Worm (Caenorhabditis elegans): ENCODE measurements around the gene H06H21.37.

The H06H21.37 gene

ce11 chrIV:4802494-4802893, 7.3 kb downstream of the H06H21.37 start, which contains the start of gene dpf-7:
dpf-7 (minus strand) TSS chrIV:4802594.
- TF ChIP-seq pes-1 (GFP tag; IDR thresholded peaks at IDR 0.05) (no peak), hmg-4 (GFP tag; optimal IDR thresholded peaks at IDR 0.05) (no peak), aly-1 (tag; optimal IDR thresholded peaks at IDR 0.05) (no peak), ceh-13 (GFP tag; optimal IDR thresholded peaks at IDR 0.05) (no peak), F13C5.2 (tag; optimal IDR thresholded peaks at IDR 0.05) (no peak), ama-1 (optimal IDR thresholded peaks at IDR 0.05) (no peak), ceh-36 (tag; optimal IDR thresholded peaks at IDR 0.05) (no peak), tra-4 (tag; optimal IDR thresholded peaks at IDR 0.05) (no peak), hnd-1 (tag; optimal IDR thresholded peaks at IDR 0.05) (no peak), hmbx-1 (tag; optimal IDR thresholded peaks at IDR 0.05) (no peak), ets-7 (tag; optimal IDR thresholded peaks at IDR 0.05) (no peak)

- TF ChIP-seq tbx-11 (GFP tag; IDR thresholded peaks at IDR 0.05) (no peak), ama-1 (optimal IDR thresholded peaks at IDR 0.05) (no peak), scrt-1 (GFP tag; IDR thresholded peaks at IDR 0.05) (no peak), hnd-1 (tag; optimal IDR thresholded peaks at IDR 0.05) (no peak), aly-1 (tag; optimal IDR thresholded peaks at IDR 0.05) (no peak)
Observed at ce11 chrIV:4799114-4799513, 10.7 kb downstream of the H06H21.37 start, which contains the start of gene eor-1. eor-1 (minus strand) TSS chrIV:4799178.

ce11 chrIV:4795111-4795510, 14.7 kb downstream of the H06H21.37 start:
- TF ChIP-seq ama-1 (optimal IDR thresholded peaks at IDR 0.05) (no peak), tbx-37 (GFP tag; conservative IDR thresholded peaks at IDR 0.05) (no peak), tbx-11 (GFP tag; IDR thresholded peaks at IDR 0.05) (no peak), hnd-1 (tag; optimal IDR thresholded peaks at IDR 0.05) (no peak), tra-4 (tag; optimal IDR thresholded peaks at IDR 0.05) (no peak), flt-1 (GFP tag; IDR thresholded peaks at IDR 0.05) (no peak), pes-1 (GFP tag; IDR thresholded peaks at IDR 0.05) (no peak), hmg-4 (GFP tag; optimal IDR thresholded peaks at IDR 0.05) (no peak), aly-1 (tag; optimal IDR thresholded peaks at IDR 0.05) (no peak), hmbx-1 (tag; optimal IDR thresholded peaks at IDR 0.05) (no peak), B0310.2 (tag; optimal IDR thresholded peaks at IDR 0.05) (no peak), sea-1 (GFP tag; conservative IDR thresholded peaks at IDR 0.05) (no peak)

- TF ChIP-seq tra-4 (tag; optimal IDR thresholded peaks at IDR 0.05): no peak
Observed at ce11 chrIV:4789445-4789844, 20.3 kb downstream of the H06H21.37 start, which contains the start of gene R11E3.1. R11E3.1 (plus strand) TSS chrIV:4789745.

- no peak for TF ChIP-seq tbx-37 (GFP tag; conservative IDR thresholded peaks at IDR 0.05)
- no peak for TF ChIP-seq ceh-36 (tag; optimal IDR thresholded peaks at IDR 0.05)
- no peak for TF ChIP-seq B0310.2 (tag; optimal IDR thresholded peaks at IDR 0.05)
- TF ChIP-seq tbx-11 (GFP tag; IDR thresholded peaks at IDR 0.05): no peak
- no peak for TF ChIP-seq hmbx-1 (tag; optimal IDR thresholded peaks at IDR 0.05)
- no peak for TF ChIP-seq pes-1 (GFP tag; IDR thresholded peaks at IDR 0.05)
- TF ChIP-seq tra-4 (tag; optimal IDR thresholded peaks at IDR 0.05): no peak
- no peak for TF ChIP-seq scrt-1 (GFP tag; IDR thresholded peaks at IDR 0.05)
- TF ChIP-seq F13C5.2 (tag; optimal IDR thresholded peaks at IDR 0.05): no peak
- no peak for TF ChIP-seq hnd-1 (tag; optimal IDR thresholded peaks at IDR 0.05)
- TF ChIP-seq sea-1 (GFP tag; conservative IDR thresholded peaks at IDR 0.05): no peak
- no peak for TF ChIP-seq ceh-13 (GFP tag; optimal IDR thresholded peaks at IDR 0.05)
Observed at ce11 chrIV:4788332-4788731, 21.4 kb downstream of the H06H21.37 start, which contains the start of gene nhr-104. nhr-104 (minus strand) TSS chrIV:4788692.

ce11 chrIV:4781123-4781522, 28.7 kb downstream of the H06H21.37 start:
- TF ChIP-seq sea-1 (GFP tag; conservative IDR thresholded peaks at IDR 0.05): no peak
- no peak for TF ChIP-seq ets-7 (tag; optimal IDR thresholded peaks at IDR 0.05)
- TF ChIP-seq hmbx-1 (tag; optimal IDR thresholded peaks at IDR 0.05): no peak
- TF ChIP-seq F13C5.2 (tag; optimal IDR thresholded peaks at IDR 0.05): peak; percentile 18
- peak; percentile 55 for TF ChIP-seq hmg-4 (GFP tag; optimal IDR thresholded peaks at IDR 0.05)
- TF ChIP-seq scrt-1 (GFP tag; IDR thresholded peaks at IDR 0.05): no peak
- TF ChIP-seq tbx-37 (GFP tag; conservative IDR thresholded peaks at IDR 0.05): no peak
- no peak for TF ChIP-seq B0310.2 (tag; optimal IDR thresholded peaks at IDR 0.05)
- no peak for TF ChIP-seq tbx-11 (GFP tag; IDR thresholded peaks at IDR 0.05)
- TF ChIP-seq flt-1 (GFP tag; IDR thresholded peaks at IDR 0.05): no peak
- TF ChIP-seq ama-1 (optimal IDR thresholded peaks at IDR 0.05): no peak

ce11 chrIV:4780129-4780528, 29.6 kb downstream of the H06H21.37 start, which contains the start of gene set-15:
set-15 (minus strand) TSS chrIV:4780229.
- TF ChIP-seq sea-1 (GFP tag; conservative IDR thresholded peaks at IDR 0.05) (no peak), scrt-1 (GFP tag; IDR thresholded peaks at IDR 0.05) (no peak), ceh-13 (GFP tag; optimal IDR thresholded peaks at IDR 0.05) (no peak), ama-1 (optimal IDR thresholded peaks at IDR 0.05) (no peak), pes-1 (GFP tag; IDR thresholded peaks at IDR 0.05) (no peak), tra-4 (tag; optimal IDR thresholded peaks at IDR 0.05) (no peak), hnd-1 (tag; optimal IDR thresholded peaks at IDR 0.05) (no peak), hmg-4 (GFP tag; optimal IDR thresholded peaks at IDR 0.05) (no peak), F13C5.2 (tag; optimal IDR thresholded peaks at IDR 0.05) (no peak), aly-1 (tag; optimal IDR thresholded peaks at IDR 0.05) (no peak), ceh-36 (tag; optimal IDR thresholded peaks at IDR 0.05) (no peak), tbx-11 (GFP tag; IDR thresholded peaks at IDR 0.05) (no peak)

ce11 chrIV:4776501-4776900, 33.3 kb downstream of the H06H21.37 start:
- TF ChIP-seq tbx-37 (GFP tag; conservative IDR thresholded peaks at IDR 0.05): no peak
- TF ChIP-seq ama-1 (optimal IDR thresholded peaks at IDR 0.05): no peak
- TF ChIP-seq aly-1 (tag; optimal IDR thresholded peaks at IDR 0.05): no peak
- no peak for TF ChIP-seq tra-4 (tag; optimal IDR thresholded peaks at IDR 0.05)
- no peak for TF ChIP-seq flt-1 (GFP tag; IDR thresholded peaks at IDR 0.05)
- TF ChIP-seq ets-7 (tag; optimal IDR thresholded peaks at IDR 0.05): no peak
- no peak for TF ChIP-seq tbx-11 (GFP tag; IDR thresholded peaks at IDR 0.05)
- TF ChIP-seq sea-1 (GFP tag; conservative IDR thresholded peaks at IDR 0.05): no peak
- no peak for TF ChIP-seq pes-1 (GFP tag; IDR thresholded peaks at IDR 0.05)
- TF ChIP-seq ceh-13 (GFP tag; optimal IDR thresholded peaks at IDR 0.05): no peak
- no peak for TF ChIP-seq hmbx-1 (tag; optimal IDR thresholded peaks at IDR 0.05)
- no peak for TF ChIP-seq F13C5.2 (tag; optimal IDR thresholded peaks at IDR 0.05)

Data from whole organism, early embryonic.